Fruit fly (Drosophila melanogaster): Measurements from ENCODE around the gene RpS6.
A peak's percentile ranks its signal among the peaks of the same experiment; 100 is the strongest.

The RpS6 gene

dm6 chrX:7909482-7909881, 8.4 kb upstream of the RpS6 start (continued):
- TF ChIP-seq CG15696 (tag; optimal IDR thresholded peaks at IDR 0.05) (no peak), CoRest (tag; optimal IDR thresholded peaks at IDR 0.05) (peak; percentile 29), Camta (GFP tag; optimal IDR thresholded peaks at IDR 0.05) (no peak), nerfin-2 (GFP tag; IDR thresholded peaks at IDR 0.05; ENCODE audit: partially characterized antibody) (no peak), Dref (GFP tag; IDR thresholded peaks at IDR 0.05) (no peak), repo (GFP tag; optimal IDR thresholded peaks at IDR 0.05) (no peak), ind (GFP tag; optimal IDR thresholded peaks at IDR 0.05) (peak; percentile 12), vnd (GFP tag; IDR thresholded peaks at IDR 0.05; ENCODE audit: partially characterized antibody) (no peak), Ptx1 (GFP tag; IDR thresholded peaks at IDR 0.05) (peak; percentile 42; the same call in 1 of the 2 replicates), Gsc (GFP tag; IDR thresholded peaks at IDR 0.05) (no peak), prd (optimal IDR thresholded peaks at IDR 0.05) (no peak), prd (GFP tag; IDR thresholded peaks at IDR 0.05) (peak; percentile 56), Oaz (GFP tag; IDR thresholded peaks at IDR 0.05) (no peak), CG32772 (GFP tag; IDR thresholded peaks at IDR 0.05) (no peak)

- TF ChIP-seq eyg (GFP tag; optimal IDR thresholded peaks at IDR 0.05) (no peak), unpg (GFP tag; optimal IDR thresholded peaks at IDR 0.05) (no peak), CG16863 (GFP tag; optimal IDR thresholded peaks at IDR 0.05) (no peak), CG34376 (GFP tag; optimal IDR thresholded peaks at IDR 0.05) (no peak), CG16813 (GFP tag; IDR thresholded peaks at IDR 0.05; ENCODE audit: partially characterized antibody) (no peak), Side (GFP tag; optimal IDR thresholded peaks at IDR 0.05) (no peak), Adf1 (GFP tag; IDR thresholded peaks at IDR 0.05) (peak; percentile 5), CG31365 (tag; optimal IDR thresholded peaks at IDR 0.05) (no peak), CG10654 (GFP tag; optimal IDR thresholded peaks at IDR 0.05) (no peak), CG6175 (GFP tag; IDR thresholded peaks at IDR 0.05) (no peak), Usf (GFP tag; optimal IDR thresholded peaks at IDR 0.05) (no peak), CG17186 (GFP tag; optimal IDR thresholded peaks at IDR 0.05) (no peak), dpn (GFP tag; optimal IDR thresholded peaks at IDR 0.05) (no peak), Dref (GFP tag; IDR thresholded peaks at IDR 0.05) (0 out of 2 replicates have a peak, but pooled peaks have one; percentile 1), CG33557 (GFP tag; optimal IDR thresholded peaks at IDR 0.05) (no peak), Atf-2 (GFP tag; optimal IDR thresholded peaks at IDR 0.05) (no peak), jing (GFP tag; optimal IDR thresholded peaks at IDR 0.05) (no peak)
Measured at dm6 chrX:7909069-7909389, 7.9 kb upstream of the RpS6 start.

- TF ChIP-seq salm (tag; optimal IDR thresholded peaks at IDR 0.05) (peak; percentile 80), cas (GFP tag; IDR thresholded peaks at IDR 0.05) (peak; percentile 67; the same call in 1 of the 2 replicates), CG7357 (GFP tag; IDR thresholded peaks at IDR 0.05) (peak; percentile 79), BEAF-32 (GFP tag; optimal IDR thresholded peaks at IDR 0.05) (peak; percentile 50), CG8281 (tag; optimal IDR thresholded peaks at IDR 0.05) (peak; percentile 61), CG18599 (GFP tag; optimal IDR thresholded peaks at IDR 0.05) (peak; percentile 97), CG8944 (GFP tag; optimal IDR thresholded peaks at IDR 0.05) (peak; percentile 83), CHES-1-like (GFP tag; optimal IDR thresholded peaks at IDR 0.05) (peak; percentile 89), her (GFP tag; optimal IDR thresholded peaks at IDR 0.05) (peak; percentile 85), luna (GFP tag; optimal IDR thresholded peaks at IDR 0.05) (peak; percentile 56), Nf-YA (GFP tag; IDR thresholded peaks at IDR 0.05) (peak; percentile 69; the same call in 1 of the 2 replicates), BtbVII (GFP tag; optimal IDR thresholded peaks at IDR 0.05) (peak; percentile 91), sob (GFP tag; IDR thresholded peaks at IDR 0.05) (peak; percentile 92), CG12659 (GFP tag; optimal IDR thresholded peaks at IDR 0.05) (peak; percentile 92), pan (optimal IDR thresholded peaks at IDR 0.05) (no peak), pan (GFP tag; optimal IDR thresholded peaks at IDR 0.05 in 1 of 2, IDR thresholded peaks at IDR 0.05 in 1 of 2) (peak in 1 of 2 experiments; percentile 90), fru (optimal IDR thresholded peaks at IDR 0.05) (no peak), Med (GFP tag) (peak; percentile 98), CG42726 (GFP tag; IDR thresholded peaks at IDR 0.05; ENCODE audit: partially characterized antibody) (no peak), CG13123 (GFP tag; optimal IDR thresholded peaks at IDR 0.05) (peak; percentile 51)
Measured at dm6 chrX:7908239-7909068, 7.3 kb upstream of the RpS6 start, which contains the start of the genes dpr14 and spidey. Gene dpr14, minus strand, starts transcription at chrX:7908286. Gene spidey, plus strand, starts transcription at chrX:7908931.

Measured in whole organism, embryonic.